Worm (Caenorhabditis elegans): Measurements from ENCODE around the gene skr-15.
A peak's percentile ranks its signal among the peaks of the same experiment; 100 is the strongest.

skr-15 gene

DNA sequence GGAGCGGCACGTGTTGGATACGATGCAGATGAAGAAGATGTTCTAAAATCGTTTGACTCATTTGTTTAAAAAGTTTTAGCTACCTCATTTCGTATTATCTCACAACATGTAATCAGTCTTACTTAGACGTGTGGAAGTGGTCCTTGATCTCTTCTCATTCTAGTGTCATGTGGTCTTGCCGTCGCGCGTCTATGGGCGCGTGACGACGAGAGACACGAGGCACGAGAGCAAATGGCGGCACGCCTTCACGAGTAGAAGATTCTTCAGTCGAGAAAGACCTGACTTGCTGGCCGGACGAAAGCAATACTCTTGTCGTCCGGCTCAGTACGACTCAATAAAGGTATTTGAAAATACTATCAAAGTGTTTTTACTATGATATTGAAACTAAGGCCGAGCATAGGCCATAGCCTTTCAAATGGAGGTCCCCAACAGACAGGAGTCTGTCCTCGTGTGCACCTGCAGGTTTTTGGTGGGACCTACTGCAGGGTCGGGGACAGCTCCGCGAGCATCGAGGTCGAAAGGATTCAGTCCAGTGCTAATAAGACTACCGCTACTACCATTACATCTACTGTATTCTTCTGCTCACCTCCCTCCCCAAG lies 7.6 kb upstream of the skr-15 start, which contains the start of gene fbxa-24:
TSS of gene fbxa-24 (plus strand) at position 276 of the 599 bp plus-strand sequence.
- TF ChIP-seq mxl-3 (GFP tag; optimal IDR thresholded peaks at IDR 0.05), result peak; percentile 7
- 0 out of 2 replicates have a peak, but pooled peaks have one; percentile 26 for TF ChIP-seq egl-43 (GFP tag; IDR thresholded peaks at IDR 0.05)
- 0 out of 2 replicates have a peak, but pooled peaks have one; percentile 17 for TF ChIP-seq hmg-1.1 (GFP tag; IDR thresholded peaks at IDR 0.05)
- peak; percentile 32; the same call in 1 of the 2 replicates for TF ChIP-seq set-16 (GFP tag; IDR thresholded peaks at IDR 0.05)
- TF ChIP-seq aha-1 (tag), result peak; percentile 98

- no peak for TF ChIP-seq ceh-32 (tag; optimal IDR thresholded peaks at IDR 0.05; ENCODE audit: poor library complexity)
- TF ChIP-seq mxl-2 (GFP tag; conservative IDR thresholded peaks at IDR 0.05), result no peak
- no peak for TF ChIP-seq spr-1 (tag; optimal IDR thresholded peaks at IDR 0.05)
- no peak for TF ChIP-seq mdt-29 (GFP tag; IDR thresholded peaks at IDR 0.05)
- no peak for TF ChIP-seq unc-130 (GFP tag; optimal IDR thresholded peaks at IDR 0.05)
- no peak for TF ChIP-seq sdz-12 (GFP tag; optimal IDR thresholded peaks at IDR 0.05)
- no peak for TF ChIP-seq egl-27 (tag; optimal IDR thresholded peaks at IDR 0.05)
- TF ChIP-seq hmg-1.1 (GFP tag; IDR thresholded peaks at IDR 0.05), result no peak
- no peak for TF ChIP-seq ceh-82 (tag; optimal IDR thresholded peaks at IDR 0.05)
- no peak for TF ChIP-seq madf-9 (GFP tag; conservative IDR thresholded peaks at IDR 0.05)
These were observed 2.7 kb upstream of the skr-15 start, which contains the start of gene F54D10.7 for ce11 chrII:3821248-3821647. Gene F54D10.7, minus strand, starts transcription at chrII:3821296.

DNA sequence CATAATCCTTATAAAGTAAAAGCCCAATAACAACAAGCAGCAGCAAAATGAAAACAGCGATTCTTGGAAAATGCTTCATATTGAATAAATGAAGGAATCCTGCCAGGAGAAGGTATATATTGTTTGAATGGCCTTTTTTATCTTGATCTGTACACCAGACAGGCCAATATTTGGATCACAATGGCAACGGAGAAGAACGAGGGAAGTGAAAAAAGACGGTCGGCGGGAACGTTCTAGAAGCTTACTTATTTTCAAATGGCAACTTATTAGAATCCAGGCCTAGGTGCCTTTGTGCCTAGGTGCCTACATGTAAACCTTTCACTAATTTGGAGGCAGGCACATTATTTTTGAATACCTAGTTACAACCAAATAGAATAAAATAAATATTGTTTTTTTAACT lies 3.8 kb downstream of the skr-15 start, which contains the start of gene F54D10.8:
TSS of gene F54D10.8 (minus strand) at position 101 of the 400 bp plus-strand sequence.
- TF ChIP-seq daf-16 (GFP tag; optimal IDR thresholded peaks at IDR 0.05) (no peak), daf-16 (tag; optimal IDR thresholded peaks at IDR 0.05) (no peak), aha-1 (tag) (peak; percentile 88)

DNA sequence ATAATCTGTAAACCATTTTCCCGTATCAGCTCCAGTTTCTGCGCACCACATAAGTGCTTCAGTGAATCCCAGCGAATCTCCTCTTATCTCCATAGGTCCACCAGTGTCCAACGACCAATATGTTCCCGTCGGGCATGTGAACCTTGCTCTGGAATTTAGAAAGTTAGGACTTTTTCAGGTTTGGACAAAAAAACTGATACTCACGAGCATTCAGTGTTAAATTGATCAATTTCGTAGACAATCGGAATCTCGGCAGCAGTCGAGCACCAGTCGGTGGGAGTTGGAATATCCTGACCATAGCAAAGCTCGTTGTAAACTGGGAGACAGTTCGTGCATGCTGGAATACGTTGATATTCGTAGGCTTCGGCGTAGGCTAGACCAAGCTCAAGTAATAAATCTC lies 5.7 kb downstream of the skr-15 start:
- TF ChIP-seq R02D3.7 (tag; optimal IDR thresholded peaks at IDR 0.05) (no peak), unc-62 (GFP tag; optimal IDR thresholded peaks at IDR 0.05 in 1 of 2) (peak in 1 of 2 experiments; percentile 93), unc-62 (tag; optimal IDR thresholded peaks at IDR 0.05) (no peak)

ce11 chrII:3832383-3832782 lies 8.4 kb downstream of the skr-15 start, which contains the start of gene F54D10.9:
Gene F54D10.9, minus strand, starts transcription at chrII:3832483.
- TF ChIP-seq Y5F2A.4 (GFP tag; optimal IDR thresholded peaks at IDR 0.05) (no peak), rbr-2 (tag; optimal IDR thresholded peaks at IDR 0.05) (no peak), nhr-48 (tag; optimal IDR thresholded peaks at IDR 0.05) (no peak), lsy-2 (tag; optimal IDR thresholded peaks at IDR 0.05) (no peak), php-3 (GFP tag; IDR thresholded peaks at IDR 0.05) (no peak), lin-15B (tag; optimal IDR thresholded peaks at IDR 0.05) (no peak), hif-1 (tag; optimal IDR thresholded peaks at IDR 0.05) (no peak), set-16 (GFP tag; IDR thresholded peaks at IDR 0.05) (no peak), tra-1 (GFP tag; IDR thresholded peaks at IDR 0.05) (no peak), snpc-4 (tag; optimal IDR thresholded peaks at IDR 0.05) (no peak), ceh-20 (GFP tag; IDR thresholded peaks at IDR 0.05) (no peak), sdz-12 (GFP tag; optimal IDR thresholded peaks at IDR 0.05) (no peak), dpl-1 (GFP tag; optimal IDR thresholded peaks at IDR 0.05) (no peak), mxl-2 (GFP tag; conservative IDR thresholded peaks at IDR 0.05) (no peak), unc-39 (tag; optimal IDR thresholded peaks at IDR 0.05) (no peak), ztf-7 (tag; optimal IDR thresholded peaks at IDR 0.05) (no peak), fos-1 (tag; optimal IDR thresholded peaks at IDR 0.05) (no peak), zfp-3 (GFP tag; conservative IDR thresholded peaks at IDR 0.05) (no peak), egl-27 (tag; optimal IDR thresholded peaks at IDR 0.05) (no peak), ceh-32 (tag; optimal IDR thresholded peaks at IDR 0.05; ENCODE audit: poor library complexity) (no peak)
